Worm (Caenorhabditis elegans): ENCODE measurements around the gene aat-3.

The aat-3 gene

DNA sequence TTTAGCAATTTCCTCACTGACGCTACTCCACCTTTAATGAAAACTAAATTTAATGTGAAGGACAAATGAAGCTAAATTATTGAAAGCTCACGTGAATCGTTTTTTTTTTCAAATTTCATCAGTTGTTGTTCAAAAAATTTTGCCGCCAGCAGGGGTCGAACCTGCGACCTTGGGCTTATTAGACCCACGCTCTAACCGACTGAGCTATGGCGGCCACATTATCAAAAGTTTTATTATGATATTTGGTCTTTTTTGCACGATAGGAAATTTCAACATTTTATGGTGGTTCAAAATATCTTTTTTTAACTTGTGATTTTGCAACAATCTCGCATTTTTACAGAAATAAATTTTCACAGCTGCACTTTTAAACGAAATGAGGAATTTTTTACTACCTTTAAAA, 26.0 kb upstream of the aat-3 start (continued):
- TF ChIP-seq tbp1 (GFP tag; optimal IDR thresholded peaks at IDR 0.05) (peak; percentile 88), F49E8.2 (tag; optimal IDR thresholded peaks at IDR 0.05; ENCODE audit: insufficient read depth) (no peak), ama-1 (optimal IDR thresholded peaks at IDR 0.05) (no peak), ama-1 (GFP tag; optimal IDR thresholded peaks at IDR 0.05) (peak in 1 of 2 experiments; percentile 39), ets-4 (GFP tag; optimal IDR thresholded peaks at IDR 0.05) (no peak), fkh-3 (tag; optimal IDR thresholded peaks at IDR 0.05) (no peak), aptf-2 (GFP tag; conservative IDR thresholded peaks at IDR 0.05) (no peak), nhr-27 (tag; optimal IDR thresholded peaks at IDR 0.05) (no peak), lin-40 (tag; optimal IDR thresholded peaks at IDR 0.05) (no peak), zim-3 (tag; optimal IDR thresholded peaks at IDR 0.05) (no peak), B0035.1 (tag; optimal IDR thresholded peaks at IDR 0.05) (no peak), ztf-18 (tag; optimal IDR thresholded peaks at IDR 0.05) (peak; percentile 45), mxl-1 (tag; optimal IDR thresholded peaks at IDR 0.05) (peak; percentile 29), D2030.7 (GFP tag; IDR thresholded peaks at IDR 0.05) (peak; percentile 72), ceh-58 (GFP tag; IDR thresholded peaks at IDR 0.05) (no peak), atf-7 (tag; optimal IDR thresholded peaks at IDR 0.05) (no peak), nhr-90 (tag; optimal IDR thresholded peaks at IDR 0.05) (peak; percentile 38), dpl-1 (GFP tag; optimal IDR thresholded peaks at IDR 0.05) (no peak), sdz-38 (tag; optimal IDR thresholded peaks at IDR 0.05) (no peak), ceh-100 (GFP tag; IDR thresholded peaks at IDR 0.05) (no peak), madf-8 (GFP tag; conservative IDR thresholded peaks at IDR 0.05) (no peak), ceh-40 (GFP tag; IDR thresholded peaks at IDR 0.05) (no peak), lsy-27 (tag; optimal IDR thresholded peaks at IDR 0.05; ENCODE audit: borderline replicate concordance, insufficient read depth) (no peak), K12H6.12 (tag; optimal IDR thresholded peaks at IDR 0.05) (no peak), ztf-3 (GFP tag; optimal IDR thresholded peaks at IDR 0.05) (no peak), die-1 (tag; optimal IDR thresholded peaks at IDR 0.05) (peak; percentile 64), hlh-26 (GFP tag; conservative IDR thresholded peaks at IDR 0.05) (no peak), B0019.2 (GFP tag; conservative IDR thresholded peaks at IDR 0.05) (no peak), ceh-79 (tag; optimal IDR thresholded peaks at IDR 0.05) (no peak), B0336.3 (GFP tag; IDR thresholded peaks at IDR 0.05) (no peak), F39B2.1 (GFP tag; IDR thresholded peaks at IDR 0.05) (no peak), madf-6 (GFP tag; IDR thresholded peaks at IDR 0.05) (no peak; the same call in 1 of the 2 replicates), mes-4 (tag; optimal IDR thresholded peaks at IDR 0.05) (no peak), dox-1 (GFP tag; IDR thresholded peaks at IDR 0.05) (0 out of 2 replicates have a peak, but pooled peaks have one; percentile 13), rec-8 (tag; optimal IDR thresholded peaks at IDR 0.05) (no peak), F23B12.7 (tag; optimal IDR thresholded peaks at IDR 0.05; ENCODE audit: insufficient read depth) (no peak), Y53F4B.3 (GFP tag; IDR thresholded peaks at IDR 0.05) (no peak), tlf-1 (GFP tag; optimal IDR thresholded peaks at IDR 0.05) (no peak), ceh-27 (GFP tag; optimal IDR thresholded peaks at IDR 0.05) (no peak), him-1 (tag; optimal IDR thresholded peaks at IDR 0.05) (no peak), C17E4.6 (GFP tag; IDR thresholded peaks at IDR 0.05) (no peak), hlh-12 (tag; optimal IDR thresholded peaks at IDR 0.05) (no peak), repo-1 (tag; optimal IDR thresholded peaks at IDR 0.05) (no peak), ZK185.1 (tag; optimal IDR thresholded peaks at IDR 0.05; ENCODE audit: poor library complexity, severe bottlenecking) (no peak), F22D6.2 (tag; optimal IDR thresholded peaks at IDR 0.05) (no peak), Y79H2A.3 (GFP tag; conservative IDR thresholded peaks at IDR 0.05) (no peak), chd-7 (tag; optimal IDR thresholded peaks at IDR 0.05) (no peak), mcd-1 (GFP tag; IDR thresholded peaks at IDR 0.05) (no peak), egl-18 (GFP tag; IDR thresholded peaks at IDR 0.05) (no peak)
